Fruit fly (Drosophila melanogaster): Measurements from ENCODE around the gene CG7548.

DNA sequence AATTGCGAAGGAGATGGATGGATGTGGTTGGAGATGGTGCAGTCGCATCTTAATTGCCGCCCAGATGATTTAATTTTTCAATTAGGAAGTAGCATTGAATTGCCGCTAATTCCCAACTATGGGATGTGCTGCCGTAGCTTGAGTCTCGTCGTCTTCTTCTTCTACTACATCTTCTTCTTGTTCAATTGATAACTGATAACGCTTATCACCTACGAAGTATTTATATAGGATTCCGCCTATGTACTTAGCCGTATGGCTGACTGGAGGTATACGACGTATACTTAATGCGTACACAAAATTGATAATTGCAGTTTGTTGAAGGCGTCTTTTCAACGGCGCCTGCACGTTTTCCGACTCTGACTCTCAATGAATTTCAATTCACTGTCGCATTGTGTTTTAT, 14.6 kb upstream of the CG7548 start:
- TF ChIP-seq pan (optimal IDR thresholded peaks at IDR 0.05) (no peak), CG8478 (optimal IDR thresholded peaks at IDR 0.05) (no peak), usp (GFP tag; optimal IDR thresholded peaks at IDR 0.05) (no peak)

Measured in whole organism.